Fruit fly (Drosophila melanogaster) S2 (cell line): Measurements from ENCODE around the gene capu.

Experiments
- CG8478 ChIP-seq: fragments of >200 bp; optimal IDR thresholded peaks from 2 replicates; lab custom pipeline; 2018
- CTCF ChIP-seq, 2 experiments: fragments of >200 bp; optimal IDR thresholded peaks; 2 replicates each; lab custom pipeline; 2018

DNA sequence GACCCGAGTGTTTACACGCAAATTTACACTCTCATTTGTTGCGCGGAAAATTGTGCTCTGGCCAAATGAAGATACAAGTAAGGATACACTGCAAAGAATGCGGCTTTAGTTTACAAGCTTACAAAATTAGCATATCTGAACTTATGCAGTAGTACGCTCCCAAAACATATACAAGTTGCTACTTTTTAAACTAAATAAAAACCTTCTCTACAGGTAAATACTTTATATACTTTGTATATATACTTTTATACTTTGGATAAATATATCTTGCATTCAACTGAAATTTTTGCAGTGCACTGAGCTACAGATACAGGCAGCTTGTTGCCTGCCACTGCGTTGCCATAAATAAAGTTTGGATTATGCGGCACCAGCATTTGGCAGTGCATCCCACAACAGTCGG is 54.8 kb downstream of the capu start:
- TF ChIP-seq CTCF (optimal IDR thresholded peaks at IDR 0.05; lab: Kevin White, UChicago) (no peak), CG8478 (lab: Kevin White, UChicago) (no peak)
